Worm (Caenorhabditis elegans) whole organism, late embryonic: ENCODE data around the gene srd-59.

Experiments used
- elt-4 ChIP-seq: sonication (generic microtip); optimal IDR thresholded peaks from 2 replicates; lab custom pipeline; 2016; ENCODE audit warnings: missing genetic modification characterization, missing compliant biosample characterization
- odd-2 ChIP-seq: sonication (generic microtip); optimal IDR thresholded peaks from 2 replicates; lab custom pipeline; 2017; ENCODE audit warnings: antibody characterized with exemption, mild to moderate bottlenecking, missing genetic modification characterization, missing compliant biosample characterization

DNA sequence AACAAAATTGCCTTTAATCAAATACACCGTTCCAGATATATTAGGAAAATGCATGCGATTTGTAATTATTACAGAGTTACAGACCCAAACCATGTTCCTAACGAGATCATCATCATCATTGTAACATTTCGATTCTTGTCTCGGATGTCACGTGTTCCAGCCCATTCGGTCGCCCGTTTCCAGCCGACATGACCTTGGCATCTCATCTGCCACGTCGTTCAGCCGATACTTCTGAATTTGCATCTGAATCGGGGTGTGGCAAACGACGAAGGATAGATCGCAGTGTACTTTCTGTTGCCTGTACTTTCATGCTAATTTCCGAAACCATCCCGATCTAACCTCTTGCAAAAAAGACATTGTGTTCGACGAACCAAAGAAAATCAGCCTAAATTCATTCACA, 34.2 kb downstream of the srd-59 start:
- TF ChIP-seq elt-4 (tag; lab: Kevin White, UChicago) (no peak), odd-2 (tag; lab: Kevin White, UChicago) (no peak)
